Worm (Caenorhabditis elegans) whole organism, L3 larva: ENCODE measurements around the gene F12E12.2.

Source experiments
- ceh-16 ChIP-seq: sonication (generic microtip); optimal IDR thresholded peaks from 2 replicates; lab custom pipeline; 2017; ENCODE audit warnings: missing biosample characterization, missing genetic modification characterization
- ceh-82 ChIP-seq: fragments of 150-350 bp; optimal IDR thresholded peaks from 2 replicates; lab custom pipeline; 2014; ENCODE audit warnings: missing biosample characterization, missing genetic modification characterization
- egl-5 ChIP-seq: fragments of 150-350 bp; optimal IDR thresholded peaks from 2 replicates; lab custom pipeline; 2017; ENCODE audit warnings: missing biosample characterization, missing genetic modification reagents, missing genetic modification characterization, inconsistent platforms
- elt-1 ChIP-seq: fragments of 150-350 bp; optimal IDR thresholded peaks from 2 replicates; lab custom pipeline; 2014; ENCODE audit warnings: missing biosample characterization, missing genetic modification characterization
- fkh-10 ChIP-seq: sonication (generic microtip); optimal IDR thresholded peaks from 2 replicates; lab custom pipeline; 2017; ENCODE audit warnings: missing biosample characterization, missing genetic modification reagents, missing genetic modification characterization
- hmg-11 ChIP-seq: sonication (generic microtip); optimal IDR thresholded peaks from 2 replicates; lab custom pipeline; 2016; ENCODE audit warnings: missing genetic modification characterization, missing compliant biosample characterization
- lsy-12 ChIP-seq: sonication (generic microtip); optimal IDR thresholded peaks from 2 replicates; lab custom pipeline; 2016; ENCODE audit warnings: mild to moderate bottlenecking, missing genetic modification characterization, missing compliant biosample characterization
- nhr-76 ChIP-seq: fragments of 150-350 bp; sonication (generic microtip); optimal IDR thresholded peaks from 5 replicates; lab custom pipeline; 2014; ENCODE audit warnings: missing biosample characterization, missing genetic modification characterization
- nhr-77 ChIP-seq: fragments of 150-350 bp; optimal IDR thresholded peaks from 2 replicates; lab custom pipeline; 2014; ENCODE audit warnings: missing biosample characterization, missing genetic modification characterization
- sea-2 ChIP-seq: fragments of 150-350 bp; sonication (generic microtip); optimal IDR thresholded peaks from 4 replicates; lab custom pipeline; 2014; ENCODE audit warnings: missing biosample characterization, missing genetic modification reagents, missing genetic modification characterization
- unc-39 ChIP-seq: sonication (generic microtip); optimal IDR thresholded peaks from 4 replicates; lab custom pipeline; 2017; ENCODE audit warnings: missing biosample characterization, missing genetic modification characterization

ce11 chrII:3699591-3699990, 40.2 kb upstream of the F12E12.2 start, which contains the start of gene srx-104:
- TF ChIP-seq lsy-12 (tag; lab: Kevin White, UChicago): no peak
- TF ChIP-seq ceh-82 (tag; lab: Kevin White, UChicago): no peak
- no peak for TF ChIP-seq fkh-10 (GFP tag; lab: Kevin White, UChicago)
- TF ChIP-seq hmg-11: no peak
- no peak for TF ChIP-seq ceh-16
- TF ChIP-seq sea-2 (GFP tag; lab: Kevin White, UChicago): no peak
- no peak for TF ChIP-seq egl-5 (tag; lab: Kevin White, UChicago)
- TF ChIP-seq nhr-76 (tag; lab: Kevin White, UChicago): no peak
- no peak for TF ChIP-seq nhr-77 (tag; lab: Kevin White, UChicago)
- no peak for TF ChIP-seq unc-39
- TF ChIP-seq elt-1 (tag; lab: Kevin White, UChicago): no peak
